In the genomic region with DNA sequence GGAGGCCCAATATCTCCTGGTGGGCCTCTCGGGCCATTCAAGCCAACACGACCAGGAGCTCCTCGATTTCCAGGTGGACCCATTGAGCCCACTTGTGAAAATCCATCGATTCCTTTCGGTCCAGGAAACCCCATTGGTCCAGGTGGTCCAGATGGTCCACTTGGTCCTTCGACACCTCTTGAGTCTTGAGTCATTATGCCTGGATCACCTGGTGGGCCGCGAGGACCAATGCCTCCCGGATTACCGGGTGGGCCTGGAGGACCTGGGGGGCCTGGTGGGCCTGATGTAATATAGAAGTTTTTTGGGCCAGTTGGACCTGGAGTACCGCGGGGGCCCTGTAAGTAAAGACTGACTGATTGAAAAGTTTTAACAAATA, we compare ENCODE assay signal across 4 worm cellular contexts.
A peak's percentile ranks its signal among the peaks of the same experiment; 100 is the strongest.
TF ChIP-seq lines count a peak whose summit lies in the region.

No protein-coding gene starts in this region.

TF ChIP-seq in whole organism, L4 larva, 104 proteins besides CTCF, POLR2A, EP300 and RAD21:
- no peak for TF ChIP-seq mdl-1 (tag; optimal IDR thresholded peaks at IDR 0.05; lab: Kevin White, UChicago)
- peak; percentile 79 for TF ChIP-seq set-16 (GFP tag; IDR thresholded peaks at IDR 0.05; lab: Robert Waterston, UW)

TF ChIP-seq in whole organism, early embryonic, 17 proteins besides CTCF, POLR2A, EP300 and RAD21:
- TF ChIP-seq scrt-1 (GFP tag; IDR thresholded peaks at IDR 0.05; lab: Robert Waterston, UW) (no peak), tbx-11 (GFP tag; IDR thresholded peaks at IDR 0.05; lab: Robert Waterston, UW) (no peak), aly-1 (tag; optimal IDR thresholded peaks at IDR 0.05; lab: Kevin White, UChicago) (peak; percentile 62), flt-1 (GFP tag; IDR thresholded peaks at IDR 0.05; lab: Robert Waterston, UW) (no peak), hmg-4 (GFP tag; optimal IDR thresholded peaks at IDR 0.05; lab: Kevin White, UChicago) (no peak), tra-4 (tag; optimal IDR thresholded peaks at IDR 0.05; lab: Kevin White, UChicago) (no peak), ama-1 (optimal IDR thresholded peaks at IDR 0.05; lab: Kevin White, UChicago) (no peak), hnd-1 (tag; optimal IDR thresholded peaks at IDR 0.05; lab: Kevin White, UChicago) (no peak)

TF ChIP-seq in whole organism, late embryonic, 69 proteins besides CTCF, POLR2A, EP300 and RAD21:
- no peak for TF ChIP-seq rnt-1 (tag; optimal IDR thresholded peaks at IDR 0.05; lab: Kevin White, UChicago)
- TF ChIP-seq che-1 (tag; optimal IDR thresholded peaks at IDR 0.05; lab: Kevin White, UChicago), result no peak
- TF ChIP-seq hlh-13 (GFP tag; optimal IDR thresholded peaks at IDR 0.05; lab: Kevin White, UChicago), result no peak
- peak; percentile 48 for TF ChIP-seq fkh-6 (tag; optimal IDR thresholded peaks at IDR 0.05; lab: Kevin White, UChicago)
- no peak for TF ChIP-seq elt-2 (tag; optimal IDR thresholded peaks at IDR 0.05; lab: Kevin White, UChicago)
- no peak for TF ChIP-seq fax-1 (tag; optimal IDR thresholded peaks at IDR 0.05; lab: Kevin White, UChicago)
- TF ChIP-seq pqm-1 (tag; optimal IDR thresholded peaks at IDR 0.05; lab: Kevin White, UChicago), result no peak

TF ChIP-seq in whole organism, young adult, 124 proteins besides CTCF, POLR2A, EP300 and RAD21:
- TF ChIP-seq zfh-2 (GFP tag; conservative IDR thresholded peaks at IDR 0.05; lab: Robert Waterston, UW), result peak; percentile 64
- no peak for TF ChIP-seq rec-8 (tag; optimal IDR thresholded peaks at IDR 0.05; lab: Kevin White, UChicago)
TF ChIP-seq in whole organism, young adult: peak in this region for 1.
